Fruit fly (Drosophila melanogaster): ENCODE data around the gene Ptp61F.

Ptp61F gene

DNA sequence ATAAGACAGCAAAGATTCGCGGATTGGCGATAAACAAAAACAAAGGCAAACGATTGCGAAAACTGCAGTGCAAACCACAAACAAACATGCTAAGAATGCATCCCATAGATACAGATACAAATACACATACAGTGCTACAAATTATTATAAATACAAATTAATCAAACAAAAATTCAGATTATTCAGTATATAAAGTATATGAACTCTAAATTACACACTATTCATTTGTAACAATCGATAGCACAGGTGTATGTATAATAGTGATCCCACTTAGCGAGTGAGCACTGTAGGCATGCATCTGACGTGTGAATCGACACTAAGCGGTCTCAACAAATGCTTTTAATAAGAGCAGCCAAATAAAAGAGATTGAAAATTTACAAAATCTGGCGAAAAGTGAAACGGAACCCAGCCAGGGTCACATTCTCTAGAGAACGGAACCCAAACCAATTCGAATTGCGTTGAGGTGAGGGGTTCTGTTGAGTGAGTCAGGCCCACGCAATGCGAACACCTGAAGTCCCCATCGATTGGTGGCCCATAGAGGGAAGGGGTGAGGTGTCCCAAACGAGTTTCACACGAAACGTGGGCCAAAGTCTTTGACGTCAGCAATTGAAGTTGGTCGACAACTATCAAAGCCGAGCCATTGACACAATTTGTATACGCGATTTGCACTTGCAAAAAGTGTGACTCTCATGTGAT, 100.5 kb downstream of the Ptp61F start (continued):
- peak in 1 of 2 experiments; percentile 22 for TF ChIP-seq bsh (GFP tag; optimal IDR thresholded peaks at IDR 0.05)
- no peak for TF ChIP-seq CG6791 (GFP tag; IDR thresholded peaks at IDR 0.05; ENCODE audit: partially characterized antibody)
- TF ChIP-seq Poxn (GFP tag; IDR thresholded peaks at IDR 0.05), result no peak
- peak; percentile 41 for TF ChIP-seq CG2712 (tag; optimal IDR thresholded peaks at IDR 0.05)
- no peak for TF ChIP-seq CG1602 (GFP tag; optimal IDR thresholded peaks at IDR 0.05)
- no peak for TF ChIP-seq NFAT (GFP tag; IDR thresholded peaks at IDR 0.05)
- TF ChIP-seq CG1603 (tag; optimal IDR thresholded peaks at IDR 0.05), result peak; percentile 46
- TF ChIP-seq gem (tag; optimal IDR thresholded peaks at IDR 0.05), result peak; percentile 59
- TF ChIP-seq slbo (GFP tag; IDR thresholded peaks at IDR 0.05), result 0 out of 2 replicates have a peak, but pooled peaks have one; percentile 11
- 0 out of 2 replicates have a peak, but pooled peaks have one; percentile 19 for TF ChIP-seq Xrp1 (GFP tag; IDR thresholded peaks at IDR 0.05)
- TF ChIP-seq crol (GFP tag; IDR thresholded peaks at IDR 0.05), result peak; percentile 63
- TF ChIP-seq eve (GFP tag; optimal IDR thresholded peaks at IDR 0.05), result no peak
- TF ChIP-seq dmrt99B (tag; optimal IDR thresholded peaks at IDR 0.05), result peak; percentile 13
- TF ChIP-seq unpg (GFP tag; optimal IDR thresholded peaks at IDR 0.05), result peak; percentile 30
- peak; percentile 44; the same call in 1 of the 2 replicates for TF ChIP-seq CG14667 (GFP tag; IDR thresholded peaks at IDR 0.05)
- peak; percentile 77 for TF ChIP-seq Drgx (GFP tag; IDR thresholded peaks at IDR 0.05)
- peak; percentile 21 for TF ChIP-seq CG15269 (tag; optimal IDR thresholded peaks at IDR 0.05)
- peak; percentile 28 for TF ChIP-seq CG18262 (tag; optimal IDR thresholded peaks at IDR 0.05)
- TF ChIP-seq CG11695 (GFP tag; IDR thresholded peaks at IDR 0.05), result no peak
- TF ChIP-seq CG14441 (GFP tag; IDR thresholded peaks at IDR 0.05), result peak; percentile 15; the same call in 1 of the 2 replicates
- TF ChIP-seq Sox102F (GFP tag; optimal IDR thresholded peaks at IDR 0.05), result peak; percentile 48
- TF ChIP-seq grau (tag; optimal IDR thresholded peaks at IDR 0.05), result peak; percentile 77
- TF ChIP-seq Xbp1 (GFP tag; optimal IDR thresholded peaks at IDR 0.05), result peak; percentile 28
- peak; percentile 30 for TF ChIP-seq kni (GFP tag; optimal IDR thresholded peaks at IDR 0.05)
- TF ChIP-seq CG7786 (GFP tag; optimal IDR thresholded peaks at IDR 0.05), result no peak
- no peak for TF ChIP-seq Hmr (GFP tag; optimal IDR thresholded peaks at IDR 0.05)
- TF ChIP-seq CG2678 (tag; optimal IDR thresholded peaks at IDR 0.05), result peak; percentile 3
- TF ChIP-seq insv (GFP tag; optimal IDR thresholded peaks at IDR 0.05), result no peak
- no peak for TF ChIP-seq CG1647 (GFP tag; optimal IDR thresholded peaks at IDR 0.05)
- TF ChIP-seq sens (GFP tag), result peak; percentile 35
- TF ChIP-seq CG10979 (tag; optimal IDR thresholded peaks at IDR 0.05), result no peak
- no peak for TF ChIP-seq ranshi (GFP tag; IDR thresholded peaks at IDR 0.05)
- 0 out of 2 replicates have a peak, but pooled peaks have one; percentile 13 for TF ChIP-seq CG9932 (GFP tag; IDR thresholded peaks at IDR 0.05)
- peak; percentile 18 for TF ChIP-seq Oli (tag; optimal IDR thresholded peaks at IDR 0.05)
- TF ChIP-seq CG33213 (GFP tag; optimal IDR thresholded peaks at IDR 0.05), result no peak
- peak; percentile 42; the same call in 1 of the 2 replicates for TF ChIP-seq Ptx1 (GFP tag; IDR thresholded peaks at IDR 0.05)
- no peak for TF ChIP-seq gfzf (GFP tag; optimal IDR thresholded peaks at IDR 0.05)
- TF ChIP-seq sr (GFP tag; IDR thresholded peaks at IDR 0.05), result peak; percentile 89
- TF ChIP-seq Elba2 (GFP tag; optimal IDR thresholded peaks at IDR 0.05), result no peak
- no peak for TF ChIP-seq CG15479 (GFP tag; optimal IDR thresholded peaks at IDR 0.05)
- no peak for TF ChIP-seq nerfin-2 (GFP tag; IDR thresholded peaks at IDR 0.05; ENCODE audit: partially characterized antibody)
- no peak for TF ChIP-seq Dref (GFP tag; IDR thresholded peaks at IDR 0.05)
- TF ChIP-seq CG13775 (GFP tag; optimal IDR thresholded peaks at IDR 0.05), result no peak
- 0 out of 3 replicates have a peak, but pooled peaks have one; percentile 2 for TF ChIP-seq CG11456 (GFP tag; IDR thresholded peaks at IDR 0.05)
- TF ChIP-seq Ssrp (tag; optimal IDR thresholded peaks at IDR 0.05), result peak; percentile 5
- TF ChIP-seq Asciz (GFP tag; optimal IDR thresholded peaks at IDR 0.05), result peak; percentile 0
- TF ChIP-seq CG8290 (GFP tag; optimal IDR thresholded peaks at IDR 0.05), result no peak
- no peak for TF ChIP-seq CG8290 (tag; optimal IDR thresholded peaks at IDR 0.05)
- peak; percentile 43; the same call in 1 of the 3 replicates for TF ChIP-seq CG17361 (GFP tag; IDR thresholded peaks at IDR 0.05)
- no peak for TF ChIP-seq CG2120 (GFP tag; optimal IDR thresholded peaks at IDR 0.05)

Data from whole organism, embryonic.